Fruit fly (Drosophila melanogaster) whole organism, wandering third instar larva: Measurements from ENCODE around the gene Nop56.

ENCODE experiments used
- Abd-B ChIP-seq: fragments of >200 bp; optimal IDR thresholded peaks from 2 replicates; lab custom pipeline; 2017; ENCODE audit warnings: missing biosample characterization, missing genetic modification characterization
- CG32264 ChIP-seq: fragments of 200-800 bp; sonication (Bioruptor generic); optimal IDR thresholded peaks from 2 replicates; lab custom pipeline; 2016; ENCODE audit warnings: missing biosample characterization, missing genetic modification characterization
- CG9705 ChIP-seq: fragments of 200-800 bp; sonication (Bioruptor generic); optimal IDR thresholded peaks from 2 replicates; lab custom pipeline; 2018; ENCODE audit warnings: missing biosample characterization, mild to moderate bottlenecking, missing genetic modification characterization
- CrebA ChIP-seq: fragments of 200-800 bp; sonication (Bioruptor generic); optimal IDR thresholded peaks from 2 replicates; lab custom pipeline; 2016; ENCODE audit warnings: missing biosample characterization, mild to moderate bottlenecking, missing genetic modification characterization, borderline replicate concordance
- Dfd ChIP-seq: fragments of >200 bp; optimal IDR thresholded peaks from 2 replicates; lab custom pipeline; 2017; ENCODE audit warnings: missing biosample characterization, missing genetic modification characterization
- Dif ChIP-seq: fragments of 200-275, 200-300 bp; sonication (Bioruptor generic); optimal IDR thresholded peaks from 2 replicates; lab custom pipeline; 2018; ENCODE audit warnings: missing biosample characterization, missing genetic modification characterization; ENCODE audit not compliant: partially characterized antibody
- GATAd ChIP-seq: sonication (Bioruptor generic); optimal IDR thresholded peaks from 2 replicates; lab custom pipeline; 2016; ENCODE audit warnings: missing biosample characterization, missing genetic modification characterization
- HLH106 ChIP-seq: fragments of 200-800 bp; optimal IDR thresholded peaks from 3 replicates; lab custom pipeline; 2019; ENCODE audit warnings: missing biosample characterization, mild to moderate bottlenecking, missing genetic modification characterization, moderate library complexity
- Hnf4 ChIP-seq: fragments of 200-800 bp; sonication (Bioruptor generic); optimal IDR thresholded peaks from 2 replicates; lab custom pipeline; 2016; ENCODE audit warnings: missing biosample characterization, mild to moderate bottlenecking, missing genetic modification characterization
- Hr78 ChIP-seq: fragments of >200 bp; optimal IDR thresholded peaks from 2 replicates; lab custom pipeline; 2017; ENCODE audit warnings: missing biosample characterization, missing genetic modification characterization
- Hr83 ChIP-seq: fragments of 200-300 bp; sonication (Bioruptor generic); optimal IDR thresholded peaks from 2 replicates; lab custom pipeline; 2016; ENCODE audit warnings: missing biosample characterization, mild to moderate bottlenecking, missing genetic modification characterization, moderate library complexity; ENCODE audit not compliant: poor library complexity, severe bottlenecking
- Jra ChIP-seq: sonication (Bioruptor generic); optimal IDR thresholded peaks from 2 replicates; lab custom pipeline; 2016; ENCODE audit warnings: missing biosample characterization, missing genetic modification characterization
- Mio ChIP-seq: sonication (Bioruptor generic); optimal IDR thresholded peaks from 2 replicates; lab custom pipeline; 2016; ENCODE audit warnings: missing biosample characterization, missing genetic modification characterization
- Myc ChIP-seq: fragments of >200 bp; optimal IDR thresholded peaks from 2 replicates; lab custom pipeline; 2017
- N ChIP-seq: fragments of >200 bp; optimal IDR thresholded peaks from 2 replicates; lab custom pipeline; 2018; ENCODE audit warnings: missing biosample characterization, missing external identifiers, missing genetic modification characterization
- OdsH ChIP-seq: fragments of 200-800 bp; sonication (Bioruptor generic); optimal IDR thresholded peaks from 2 replicates; lab custom pipeline; 2016; ENCODE audit warnings: missing biosample characterization, mild to moderate bottlenecking, missing genetic modification characterization
- Rel ChIP-seq, 2 experiments: fragments of 200-800 bp; sonication (Bioruptor generic) in 1 of 2; optimal IDR thresholded peaks; 2 replicates in 1 of 2; 3 replicates in 1 of 2; lab custom pipeline; 2016 to 2019; ENCODE audit warnings: mild to moderate bottlenecking in 2 of 2, missing biosample characterization in 2 of 2, missing genetic modification characterization in 2 of 2, moderate library complexity in 1 of 2
- Sp1 ChIP-seq: fragments of 200-800 bp; sonication (Bioruptor generic); optimal IDR thresholded peaks from 3 replicates; lab custom pipeline; 2019; ENCODE audit warnings: missing biosample characterization, mild to moderate bottlenecking, missing genetic modification characterization, moderate library complexity
- br ChIP-seq: fragments of 200-800 bp; sonication (Bioruptor generic); optimal IDR thresholded peaks from 2 replicates; lab custom pipeline; 2016; ENCODE audit warnings: missing biosample characterization, missing genetic modification characterization
- brk ChIP-seq: fragments of 200-800 bp; sonication (Bioruptor generic); optimal IDR thresholded peaks from 2 replicates; lab custom pipeline; 2016; ENCODE audit warnings: missing biosample characterization, mild to moderate bottlenecking, missing genetic modification characterization
- dl ChIP-seq, 2 experiments: fragments of 175-275, 200-275 bp in 1 of 2; fragments of 200-275 bp in 1 of 2; sonication (Bioruptor generic); optimal IDR thresholded peaks; lab custom pipeline; 2018; ENCODE audit warnings: mild to moderate bottlenecking in 2 of 2, missing biosample characterization in 2 of 2, missing genetic modification characterization in 2 of 2, moderate library complexity in 2 of 2; ENCODE audit not compliant: partially characterized antibody in 2 of 2, insufficient read depth in 1 of 2
- dmrt93B ChIP-seq: fragments of 200-800 bp; sonication (Bioruptor generic); optimal IDR thresholded peaks from 2 replicates; lab custom pipeline; 2018; ENCODE audit warnings: missing biosample characterization, mild to moderate bottlenecking, missing genetic modification characterization
- dsf ChIP-seq: sonication (Bioruptor generic); optimal IDR thresholded peaks from 2 replicates; lab custom pipeline; 2016; ENCODE audit warnings: missing biosample characterization, missing genetic modification characterization, borderline replicate concordance
- ey ChIP-seq: fragments of 200-800 bp; sonication (Bioruptor generic); optimal IDR thresholded peaks from 2 replicates; lab custom pipeline; 2016; ENCODE audit warnings: missing biosample characterization, missing genetic modification characterization
- foxo ChIP-seq, 2 experiments: fragments of 200-800 bp; sonication (Bioruptor generic); optimal IDR thresholded peaks; 2 replicates in 1 of 2; 3 replicates in 1 of 2; lab custom pipeline; 2016 to 2017; ENCODE audit warnings: missing biosample characterization in 2 of 2, missing genetic modification characterization in 2 of 2
- fru ChIP-seq: fragments of 200-800 bp; sonication (Bioruptor generic); optimal IDR thresholded peaks from 3 replicates; lab custom pipeline; 2016; ENCODE audit warnings: missing biosample characterization, mild to moderate bottlenecking, missing genetic modification characterization
- h ChIP-seq: fragments of 200-800 bp; sonication (Bioruptor generic); optimal IDR thresholded peaks from 3 replicates; lab custom pipeline; 2016; ENCODE audit warnings: missing biosample characterization, mild to moderate bottlenecking, missing genetic modification characterization
- jim ChIP-seq: fragments of 175-275, 200-325 bp; sonication (Bioruptor generic); optimal IDR thresholded peaks from 2 replicates; lab custom pipeline; 2016; ENCODE audit warnings: missing biosample characterization, mild to moderate bottlenecking, missing genetic modification characterization
- lola ChIP-seq: fragments of >200 bp; optimal IDR thresholded peaks from 2 replicates; lab custom pipeline; 2017; ENCODE audit warnings: missing biosample characterization, missing genetic modification characterization
- pan ChIP-seq: fragments of >200 bp; optimal IDR thresholded peaks from 2 replicates; lab custom pipeline; 2017
- psq ChIP-seq: fragments of 200-800 bp; sonication (Bioruptor generic); optimal IDR thresholded peaks from 3 replicates; lab custom pipeline; 2017; ENCODE audit warnings: missing biosample characterization, mild to moderate bottlenecking, missing genetic modification characterization, moderate library complexity
- rgr ChIP-seq: fragments of 200-800 bp; sonication (Bioruptor generic); optimal IDR thresholded peaks from 3 replicates; lab custom pipeline; 2016; ENCODE audit warnings: missing biosample characterization, mild to moderate bottlenecking, missing genetic modification characterization
- sage ChIP-seq: fragments of 200-800 bp; sonication (Bioruptor generic); optimal IDR thresholded peaks from 2 replicates; lab custom pipeline; 2016; ENCODE audit warnings: missing biosample characterization, mild to moderate bottlenecking, missing genetic modification characterization
- sv ChIP-seq: fragments of 200-800 bp; sonication (Bioruptor generic); optimal IDR thresholded peaks from 3 replicates; lab custom pipeline; 2016; ENCODE audit warnings: missing biosample characterization, missing genetic modification characterization
- tai ChIP-seq: sonication (Bioruptor generic); optimal IDR thresholded peaks from 2 replicates; lab custom pipeline; 2016; ENCODE audit warnings: missing biosample characterization, missing genetic modification characterization
- usp ChIP-seq: fragments of >200 bp; optimal IDR thresholded peaks from 2 replicates; lab custom pipeline; 2017; ENCODE audit warnings: missing biosample characterization, missing genetic modification characterization
- woc ChIP-seq: sonication (Bioruptor generic); optimal IDR thresholded peaks from 2 replicates; lab custom pipeline; 2016; ENCODE audit warnings: missing biosample characterization, mild to moderate bottlenecking, missing genetic modification characterization

Nop56 gene

dm6 chr3R:22436050-22436449 is 15.2 kb upstream of the Nop56 start, which contains the start of gene CG13847:
CG13847 (minus strand) TSS chr3R:22436150.
- no peak for TF ChIP-seq Sp1 (GFP tag; lab: Kevin White, UChicago)
- no peak for TF ChIP-seq woc (GFP tag; lab: Kevin White, UChicago)
- TF ChIP-seq fru, result no peak
- no peak for TF ChIP-seq brk (GFP tag; lab: Kevin White, UChicago)
- TF ChIP-seq dl (GFP tag; optimal IDR thresholded peaks at IDR 0.05; lab: Kevin White, UChicago; ENCODE audit: insufficient read depth in 1 of 2, partially characterized antibody in 2 of 2), result no peak
- no peak for TF ChIP-seq sage (GFP tag; lab: Kevin White, UChicago)
- no peak for TF ChIP-seq ey (GFP tag; lab: Kevin White, UChicago)
- no peak for TF ChIP-seq Dfd (GFP tag; lab: Kevin White, UChicago)
- TF ChIP-seq lola (GFP tag; lab: Kevin White, UChicago), result no peak
- no peak for TF ChIP-seq CG32264 (GFP tag; lab: Kevin White, UChicago)
- TF ChIP-seq br, result no peak
- TF ChIP-seq CrebA (GFP tag; lab: Kevin White, UChicago), result no peak
- TF ChIP-seq HLH106 (tag; lab: Kevin White, UChicago), result no peak
- TF ChIP-seq foxo (GFP tag; optimal IDR thresholded peaks at IDR 0.05; lab: Kevin White, UChicago), result no peak
- no peak for TF ChIP-seq tai (GFP tag; lab: Kevin White, UChicago)
- no peak for TF ChIP-seq Rel (GFP tag; optimal IDR thresholded peaks at IDR 0.05; lab: Kevin White, UChicago)
- TF ChIP-seq Rel (tag; optimal IDR thresholded peaks at IDR 0.05; lab: Kevin White, UChicago), result no peak
- TF ChIP-seq rgr (GFP tag; lab: Kevin White, UChicago), result no peak

- TF ChIP-seq dmrt93B (GFP tag; lab: Kevin White, UChicago) (no peak), lola (GFP tag; lab: Kevin White, UChicago) (no peak), Hnf4 (no peak), dl (GFP tag; optimal IDR thresholded peaks at IDR 0.05; lab: Kevin White, UChicago; ENCODE audit: insufficient read depth in 1 of 2, partially characterized antibody in 2 of 2) (no peak), woc (GFP tag; lab: Kevin White, UChicago) (no peak), Hr83 (GFP tag; lab: Kevin White, UChicago) (no peak), sv (GFP tag; lab: Kevin White, UChicago) (no peak), rgr (GFP tag; lab: Kevin White, UChicago) (no peak), CG32264 (GFP tag; lab: Kevin White, UChicago) (no peak)
These were observed 11.4 kb upstream of the Nop56 start for dm6 chr3R:22432200-22432804.

- no peak for TF ChIP-seq CrebA (GFP tag; lab: Kevin White, UChicago)
- no peak for TF ChIP-seq h (GFP tag; lab: Kevin White, UChicago)
These were observed 3.8 kb upstream of the Nop56 start, which contains the start of gene pinta for dm6 chr3R:22424602-22425190. pinta (minus strand) TSS chr3R:22424929.

- TF ChIP-seq Myc (lab: Kevin White, UChicago) (no peak), woc (GFP tag; lab: Kevin White, UChicago) (no peak), Mio (no peak), dsf (no peak), dl (GFP tag; optimal IDR thresholded peaks at IDR 0.05; lab: Kevin White, UChicago; ENCODE audit: insufficient read depth in 1 of 2, partially characterized antibody in 2 of 2) (no peak), Jra (GFP tag; lab: Kevin White, UChicago) (peak; percentile 33), ey (GFP tag; lab: Kevin White, UChicago) (peak; percentile 37), Sp1 (GFP tag; lab: Kevin White, UChicago) (no peak), Dfd (GFP tag; lab: Kevin White, UChicago) (no peak), br (peak; percentile 40), rgr (GFP tag; lab: Kevin White, UChicago) (peak; percentile 58), CG9705 (no peak), dmrt93B (GFP tag; lab: Kevin White, UChicago) (no peak), lola (GFP tag; lab: Kevin White, UChicago) (no peak), h (GFP tag; lab: Kevin White, UChicago) (peak; percentile 51), N (GFP tag; lab: Kevin White, UChicago) (no peak), Rel (GFP tag; optimal IDR thresholded peaks at IDR 0.05; lab: Kevin White, UChicago) (no peak), Rel (tag; optimal IDR thresholded peaks at IDR 0.05; lab: Kevin White, UChicago) (no peak), OdsH (GFP tag; lab: Kevin White, UChicago) (peak; percentile 61), CG32264 (GFP tag; lab: Kevin White, UChicago) (no peak), Hr78 (GFP tag; lab: Kevin White, UChicago) (no peak), jim (GFP tag; lab: Kevin White, UChicago) (no peak), sage (GFP tag; lab: Kevin White, UChicago) (peak; percentile 41), brk (GFP tag; lab: Kevin White, UChicago) (no peak), Hnf4 (no peak), HLH106 (tag; lab: Kevin White, UChicago) (peak; percentile 36), GATAd (no peak), usp (GFP tag; lab: Kevin White, UChicago) (no peak), pan (lab: Kevin White, UChicago) (no peak), Dif (GFP tag; lab: Kevin White, UChicago) (no peak), psq (GFP tag; lab: Kevin White, UChicago) (peak; percentile 44), tai (GFP tag; lab: Kevin White, UChicago) (no peak), foxo (GFP tag; optimal IDR thresholded peaks at IDR 0.05; lab: Kevin White, UChicago) (peak in 1 of 2 experiments; percentile 70), Abd-B (GFP tag; lab: Kevin White, UChicago) (no peak), CrebA (GFP tag; lab: Kevin White, UChicago) (no peak)
These were observed 3.1 kb upstream of the Nop56 start for dm6 chr3R:22423996-22424395.
